Fruit fly (Drosophila melanogaster) S2 (cell line): ENCODE results near the gene CG9521.

Source experiments
- CG8478 ChIP-seq: fragments of >200 bp; optimal IDR thresholded peaks from 2 replicates; lab custom pipeline; 2018
- CTCF ChIP-seq, 2 experiments: fragments of >200 bp; optimal IDR thresholded peaks; 2 replicates each; lab custom pipeline; 2018

- TF ChIP-seq CG8478 (no peak), CTCF (optimal IDR thresholded peaks at IDR 0.05; lab: Kevin White, UChicago) (no peak)
Measured at dm6 chrX:14844657-14845056, 8.4 kb downstream of the CG9521 start, which contains the start of gene CG12539.
